Fruit fly (Drosophila melanogaster) whole organism, embryonic: ENCODE measurements around the gene fit.

ENCODE experiments used
- Asciz ChIP-seq: fragments of 200-800 bp; sonication (Bioruptor generic); optimal IDR thresholded peaks from 2 replicates; lab custom pipeline; 2017; ENCODE audit warnings: missing biosample characterization, mild to moderate bottlenecking, missing genetic modification characterization, missing genetic modification reagents
- CG10462 ChIP-seq: fragments of 200-800 bp; sonication (Bioruptor generic); optimal IDR thresholded peaks from 2 replicates; lab custom pipeline; 2016; ENCODE audit warnings: missing biosample characterization, missing genetic modification characterization
- CG11085 ChIP-seq: fragments of 200-800 bp; sonication (Bioruptor generic); IDR thresholded peaks from 2 replicates; pipeline ENCODE4 v1.3.6; 2022; ENCODE audit warnings: missing biosample characterization, missing genetic modification characterization
- CG12744 ChIP-seq: fragments of 200-800 bp; sonication (Bioruptor generic); optimal IDR thresholded peaks from 2 replicates; lab custom pipeline; 2016; ENCODE audit warnings: missing biosample characterization, missing genetic modification characterization
- CG14860 ChIP-seq: fragments of 200-800 bp; sonication (Bioruptor generic); IDR thresholded peaks from 3 replicates; pipeline ENCODE4 v1.3.6; 2022; ENCODE audit warnings: missing biosample characterization, missing genetic modification characterization; ENCODE audit not compliant: partially characterized antibody
- CG14965 ChIP-seq: fragments of 200-800 bp; sonication (Bioruptor generic); optimal IDR thresholded peaks from 2 replicates; lab custom pipeline; 2016; ENCODE audit warnings: missing biosample characterization, missing genetic modification characterization, borderline replicate concordance
- CG15269 ChIP-seq: fragments of 200-800 bp; sonication (Bioruptor generic); optimal IDR thresholded peaks from 2 replicates; lab custom pipeline; 2018; ENCODE audit warnings: missing biosample characterization, mild to moderate bottlenecking, missing genetic modification characterization, moderate library complexity
- CG15601 ChIP-seq: fragments of 200-800 bp; sonication (Bioruptor generic); optimal IDR thresholded peaks from 3 replicates; lab custom pipeline; 2019; ENCODE audit warnings: missing biosample characterization, mild to moderate bottlenecking, missing genetic modification characterization, moderate library complexity
- CG16863 ChIP-seq: fragments of 200-800 bp; sonication (Bioruptor generic); optimal IDR thresholded peaks from 3 replicates; lab custom pipeline; 2016; ENCODE audit warnings: missing biosample characterization, missing genetic modification characterization
- CG17385 ChIP-seq: fragments of 200-800 bp; sonication (Bioruptor generic); optimal IDR thresholded peaks from 3 replicates; lab custom pipeline; 2018; ENCODE audit warnings: missing biosample characterization, mild to moderate bottlenecking, missing genetic modification characterization
- CG18619 ChIP-seq: fragments of 200-800 bp; sonication (Bioruptor generic); optimal IDR thresholded peaks from 3 replicates; lab custom pipeline; 2017; ENCODE audit warnings: missing biosample characterization, mild to moderate bottlenecking, missing genetic modification characterization
- CG2116 ChIP-seq: fragments of 200-800 bp; sonication (Bioruptor generic); optimal IDR thresholded peaks from 3 replicates; lab custom pipeline; 2018; ENCODE audit warnings: missing biosample characterization, mild to moderate bottlenecking, missing genetic modification characterization
- CG31224 ChIP-seq: fragments of 200-800 bp; sonication (Bioruptor generic); IDR thresholded peaks from 2 replicates; pipeline ENCODE4 v1.3.6; 2022; ENCODE audit warnings: missing biosample characterization, missing genetic modification characterization
- CG3407 ChIP-seq: fragments of 200-800 bp; sonication (Bioruptor generic); optimal IDR thresholded peaks from 2 replicates; lab custom pipeline; 2018; ENCODE audit warnings: missing biosample characterization, mild to moderate bottlenecking, missing genetic modification characterization
- CG5245 ChIP-seq: fragments of 200-800 bp; sonication (Bioruptor generic); optimal IDR thresholded peaks from 3 replicates; lab custom pipeline; 2016; ENCODE audit warnings: missing biosample characterization, missing genetic modification characterization
- CG6813 ChIP-seq: fragments of 200-800 bp; sonication (Bioruptor generic); optimal IDR thresholded peaks from 2 replicates; lab custom pipeline; 2017; ENCODE audit warnings: missing biosample characterization, missing genetic modification characterization, mild to moderate bottlenecking, moderate library complexity, missing genetic modification reagents
- CG6854 ChIP-seq: fragments of 200-800 bp; sonication (Bioruptor generic); optimal IDR thresholded peaks from 3 replicates; lab custom pipeline; 2017; ENCODE audit warnings: missing biosample characterization, mild to moderate bottlenecking, missing genetic modification characterization
- CG7357 ChIP-seq: fragments of 200-800 bp; sonication (Bioruptor generic); IDR thresholded peaks from 3 replicates; pipeline ENCODE4 v1.3.6; 2022; ENCODE audit warnings: missing biosample characterization, missing genetic modification characterization
- CG8089 ChIP-seq: fragments of 200-800 bp; sonication (Bioruptor generic); optimal IDR thresholded peaks from 3 replicates; lab custom pipeline; 2016; ENCODE audit warnings: missing biosample characterization, missing genetic modification characterization
- CG9727 ChIP-seq: fragments of 200-800 bp; sonication (Bioruptor generic); optimal IDR thresholded peaks from 3 replicates; lab custom pipeline; 2017; ENCODE audit warnings: missing biosample characterization, mild to moderate bottlenecking, missing genetic modification characterization
- CG9797 ChIP-seq: fragments of 200-800 bp; sonication (Bioruptor generic); optimal IDR thresholded peaks from 3 replicates; lab custom pipeline; 2018; ENCODE audit warnings: missing biosample characterization, mild to moderate bottlenecking, missing genetic modification characterization
- CG9876 ChIP-seq: fragments of 200-800 bp; sonication (Bioruptor generic); optimal IDR thresholded peaks from 2 replicates; lab custom pipeline; 2016; ENCODE audit warnings: missing biosample characterization, missing genetic modification characterization
- Doc2 ChIP-seq: fragments of 200-800 bp; sonication (Bioruptor generic); IDR thresholded peaks from 2 replicates; pipeline ENCODE4 v1.3.6; 2022; ENCODE audit warnings: missing biosample characterization, missing genetic modification characterization
- Dp ChIP-seq: fragments of 200-800 bp; sonication (Bioruptor generic); optimal IDR thresholded peaks from 2 replicates; lab custom pipeline; 2018; ENCODE audit warnings: missing biosample characterization, mild to moderate bottlenecking, missing genetic modification characterization, moderate library complexity
- Drgx ChIP-seq: fragments of 200-800 bp; sonication (Bioruptor generic); IDR thresholded peaks from 2 replicates; pipeline ENCODE4 v1.3.6; 2022; ENCODE audit warnings: missing biosample characterization, missing genetic modification characterization
- HmgD ChIP-seq: fragments of 200-800 bp; sonication (Bioruptor generic); optimal IDR thresholded peaks from 3 replicates; lab custom pipeline; 2016; ENCODE audit warnings: missing biosample characterization, missing genetic modification characterization
- Hr39 ChIP-seq: fragments of >200 bp; optimal IDR thresholded peaks from 2 replicates; lab custom pipeline; 2017
- Meics ChIP-seq: fragments of 200-800 bp; sonication (Bioruptor generic); optimal IDR thresholded peaks from 2 replicates; lab custom pipeline; 2017; ENCODE audit warnings: missing biosample characterization, mild to moderate bottlenecking, missing genetic modification characterization
- Myb ChIP-seq: fragments of 200-800 bp; sonication (Bioruptor generic); optimal IDR thresholded peaks from 2 replicates; lab custom pipeline; 2016; ENCODE audit warnings: missing biosample characterization, missing genetic modification characterization
- bbx ChIP-seq: fragments of 200-800 bp; sonication (Bioruptor generic); IDR thresholded peaks from 2 replicates; pipeline ENCODE4 v1.3.6; 2022; ENCODE audit warnings: missing biosample characterization, missing genetic modification characterization; ENCODE audit not compliant: partially characterized antibody
- bowl ChIP-seq: fragments of 200-800 bp; sonication (Bioruptor generic); IDR thresholded peaks from 2 replicates; pipeline ENCODE4 v1.3.6; 2022; ENCODE audit warnings: missing biosample characterization, missing genetic modification characterization
- bsh ChIP-seq, 2 experiments: fragments of 200-800 bp; sonication (Bioruptor generic); optimal IDR thresholded peaks; 2 replicates each; lab custom pipeline; 2017 to 2018; ENCODE audit warnings: mild to moderate bottlenecking in 2 of 2, missing biosample characterization in 2 of 2, missing genetic modification characterization in 2 of 2, moderate library complexity in 1 of 2
- cas ChIP-seq: fragments of 200-800 bp; sonication (Bioruptor generic); IDR thresholded peaks from 2 replicates; pipeline ENCODE4 v1.3.6; 2022; ENCODE audit warnings: missing biosample characterization, missing genetic modification characterization
- ci ChIP-seq: fragments of 200-800 bp; sonication (Bioruptor generic); IDR thresholded peaks from 3 replicates; pipeline ENCODE4 v1.3.6; 2022; ENCODE audit warnings: missing biosample characterization, missing genetic modification characterization
- crc ChIP-seq: fragments of 200-800 bp; sonication (Bioruptor generic); optimal IDR thresholded peaks from 2 replicates; lab custom pipeline; 2016; ENCODE audit warnings: missing biosample characterization, missing genetic modification characterization
- dmrt11E ChIP-seq: fragments of 200-800 bp; sonication (Bioruptor generic); optimal IDR thresholded peaks from 3 replicates; lab custom pipeline; 2018; ENCODE audit warnings: missing biosample characterization, mild to moderate bottlenecking, missing genetic modification characterization, moderate library complexity
- ewg ChIP-seq: fragments of 200-800 bp; sonication (Bioruptor generic); optimal IDR thresholded peaks from 3 replicates; lab custom pipeline; 2017; ENCODE audit warnings: mild to moderate bottlenecking, missing biosample characterization, missing genetic modification reagents, missing genetic modification characterization
- fd102C ChIP-seq: fragments of 200-800 bp; sonication (Bioruptor generic); optimal IDR thresholded peaks from 2 replicates; lab custom pipeline; 2018; ENCODE audit warnings: missing biosample characterization, mild to moderate bottlenecking, missing genetic modification characterization, moderate library complexity
- ftz-f1 ChIP-seq: fragments of 200-800 bp; sonication (Bioruptor generic); optimal IDR thresholded peaks from 2 replicates; lab custom pipeline; 2016; ENCODE audit warnings: missing biosample characterization, missing genetic modification characterization
- gsb-n ChIP-seq: fragments of 200-800 bp; sonication (Bioruptor generic); optimal IDR thresholded peaks from 3 replicates; lab custom pipeline; 2018; ENCODE audit warnings: missing biosample characterization, mild to moderate bottlenecking, missing genetic modification characterization
- kay ChIP-seq: fragments of 200-800 bp; sonication (Bioruptor generic); optimal IDR thresholded peaks from 2 replicates; lab custom pipeline; 2016; ENCODE audit warnings: missing biosample characterization, missing genetic modification characterization
- lab ChIP-seq: fragments of 200-800 bp; sonication (Bioruptor generic); optimal IDR thresholded peaks from 3 replicates; lab custom pipeline; 2017; ENCODE audit warnings: missing biosample characterization, missing genetic modification characterization, mild to moderate bottlenecking, moderate library complexity, missing genetic modification reagents
- lmd ChIP-seq: fragments of 200-800 bp; sonication (Bioruptor generic); IDR thresholded peaks from 2 replicates; pipeline ENCODE4 v1.3.6; 2022; ENCODE audit warnings: missing biosample characterization, missing genetic modification characterization
- pnt ChIP-seq: fragments of 200-800 bp; sonication (Bioruptor generic); optimal IDR thresholded peaks from 3 replicates; lab custom pipeline; 2016; ENCODE audit warnings: missing biosample characterization, missing genetic modification characterization
- rib ChIP-seq: fragments of 200-800 bp; sonication (Bioruptor generic); IDR thresholded peaks from 2 replicates; pipeline ENCODE4 v1.3.6; 2022; ENCODE audit warnings: missing biosample characterization, missing genetic modification characterization
- row ChIP-seq: fragments of 200-800 bp; sonication (Bioruptor generic); IDR thresholded peaks from 3 replicates; pipeline ENCODE4 v1.3.6; 2022; ENCODE audit warnings: missing biosample characterization, missing genetic modification characterization
- shn ChIP-seq: fragments of 200-800 bp; sonication (Bioruptor generic); optimal IDR thresholded peaks from 3 replicates; lab custom pipeline; 2016; ENCODE audit warnings: missing biosample characterization, missing genetic modification characterization
- sisA ChIP-seq: fragments of 200-800 bp; sonication (Bioruptor generic); IDR thresholded peaks from 2 replicates; pipeline ENCODE4 v1.3.6; 2022; ENCODE audit warnings: missing biosample characterization, missing genetic modification characterization
- sqz ChIP-seq: fragments of 200-800 bp; sonication (Bioruptor generic); optimal IDR thresholded peaks from 3 replicates; lab custom pipeline; 2018; ENCODE audit warnings: missing biosample characterization, mild to moderate bottlenecking, missing genetic modification characterization
- tap ChIP-seq: fragments of 200-800 bp; optimal IDR thresholded peaks from 3 replicates; lab custom pipeline; 2019; ENCODE audit warnings: missing biosample characterization, mild to moderate bottlenecking, missing genetic modification characterization, moderate library complexity
- usp ChIP-seq: fragments of >200 bp; optimal IDR thresholded peaks from 2 replicates; lab custom pipeline; 2017; ENCODE audit warnings: missing biosample characterization, missing genetic modification characterization
- zfh2 ChIP-seq: fragments of 200-800 bp; sonication (Bioruptor generic); optimal IDR thresholded peaks from 2 replicates; lab custom pipeline; 2016; ENCODE audit warnings: missing biosample characterization, missing genetic modification characterization

Gene fit

dm6 chr3R:21859509-21859908 lies 24.7 kb downstream of the fit start (continued):
- no peak for TF ChIP-seq usp (GFP tag; lab: Kevin White, UChicago)
- TF ChIP-seq CG7357 (GFP tag; lab: Robert Waterston, UW): 0 out of 3 replicates have a peak, but pooled peaks have one; percentile 45
- TF ChIP-seq Hr39 (lab: Kevin White, UChicago): no peak
- TF ChIP-seq CG14860 (GFP tag; lab: Robert Waterston, UW): no peak
- no peak for TF ChIP-seq CG9876
- TF ChIP-seq Meics (GFP tag; lab: Kevin White, UChicago): no peak
- TF ChIP-seq CG5245 (GFP tag; lab: Kevin White, UChicago): peak; percentile 8
- TF ChIP-seq bbx (GFP tag; lab: Robert Waterston, UW): no peak
- TF ChIP-seq crc (GFP tag; lab: Kevin White, UChicago): peak; percentile 28
- no peak for TF ChIP-seq CG15269 (tag; lab: Kevin White, UChicago)
- TF ChIP-seq CG14965 (GFP tag; lab: Kevin White, UChicago): no peak
- TF ChIP-seq rib (GFP tag; lab: Robert Waterston, UW): no peak
- TF ChIP-seq bsh (GFP tag; optimal IDR thresholded peaks at IDR 0.05; lab: Kevin White, UChicago): peak; percentile 61 to 75
- no peak for TF ChIP-seq bowl (GFP tag; lab: Robert Waterston, UW)
- peak; percentile 41 for TF ChIP-seq CG17385 (GFP tag; lab: Kevin White, UChicago)
- TF ChIP-seq CG10462 (GFP tag; lab: Kevin White, UChicago): peak; percentile 1
- no peak for TF ChIP-seq CG11085
- no peak for TF ChIP-seq cas (GFP tag; lab: Robert Waterston, UW)
- TF ChIP-seq CG6813 (GFP tag; lab: Kevin White, UChicago): no peak
- no peak for TF ChIP-seq HmgD (GFP tag; lab: Kevin White, UChicago)
- peak; percentile 38 for TF ChIP-seq CG18619
- TF ChIP-seq CG9727: peak; percentile 63
- TF ChIP-seq row (GFP tag; lab: Robert Waterston, UW): peak; percentile 64
- TF ChIP-seq tap (tag; lab: Kevin White, UChicago): no peak
- no peak for TF ChIP-seq CG9797
- peak; percentile 58; the same call in 1 of the 2 replicates for TF ChIP-seq Drgx (GFP tag; lab: Robert Waterston, UW)
- peak; percentile 46 for TF ChIP-seq Asciz (GFP tag; lab: Kevin White, UChicago)
- peak; percentile 72 for TF ChIP-seq gsb-n
- TF ChIP-seq shn (GFP tag; lab: Kevin White, UChicago): peak; percentile 5
- TF ChIP-seq kay: no peak
- TF ChIP-seq CG8089 (GFP tag; lab: Kevin White, UChicago): no peak
- no peak for TF ChIP-seq CG6854 (GFP tag; lab: Kevin White, UChicago)
- peak; percentile 5 for TF ChIP-seq CG2116 (GFP tag; lab: Kevin White, UChicago)
- TF ChIP-seq pnt: peak; percentile 4
- no peak for TF ChIP-seq CG12744
- peak; percentile 28 for TF ChIP-seq CG15601
- no peak for TF ChIP-seq CG16863
- peak; percentile 16 for TF ChIP-seq fd102C (GFP tag; lab: Kevin White, UChicago)
- peak; percentile 22 for TF ChIP-seq sqz (GFP tag; lab: Kevin White, UChicago)
- TF ChIP-seq lab: no peak
- TF ChIP-seq ewg (GFP tag; lab: Kevin White, UChicago): peak; percentile 30
- 0 out of 2 replicates have a peak, but pooled peaks have one; percentile 11 for TF ChIP-seq lmd (GFP tag; lab: Robert Waterston, UW)
- TF ChIP-seq CG31224: no peak
- no peak for TF ChIP-seq zfh2 (GFP tag; lab: Kevin White, UChicago)
- TF ChIP-seq dmrt11E: peak; percentile 85
- no peak for TF ChIP-seq ftz-f1 (GFP tag; lab: Kevin White, UChicago)
- TF ChIP-seq ci: peak; percentile 57; the same call in 2 of the 3 replicates
- peak; percentile 5 for TF ChIP-seq CG3407 (GFP tag; lab: Kevin White, UChicago)
- no peak for TF ChIP-seq Doc2 (GFP tag; lab: Robert Waterston, UW)
- no peak for TF ChIP-seq Myb (GFP tag; lab: Kevin White, UChicago)
- no peak for TF ChIP-seq Dp
- TF ChIP-seq sisA (GFP tag; lab: Robert Waterston, UW): peak; percentile 20; the same call in 1 of the 2 replicates
